Worm (Caenorhabditis elegans) whole organism, L4 larva: ENCODE measurements around the gene pes-9.

Source experiments
- F26F4.8 ChIP-seq: fragments of 200-800 bp; sonication (Bioruptor generic); conservative IDR thresholded peaks from 2 replicates; pipeline ENCODE4 v1.3.6; 2022; ENCODE audit warnings: missing genetic modification characterization, missing compliant biosample characterization
- T26A8.4 ChIP-seq: fragments of 200-800 bp; sonication (Bioruptor generic); IDR thresholded peaks from 2 replicates; pipeline ENCODE4 v1.3.6; 2022; ENCODE audit warnings: missing genetic modification characterization, missing compliant biosample characterization
- Y48G9A.11 ChIP-seq: fragments of 200-800 bp; sonication (Bioruptor generic); IDR thresholded peaks from 2 replicates; pipeline ENCODE4 v1.3.6; 2022; ENCODE audit warnings: missing genetic modification reagents, missing genetic modification characterization, missing compliant biosample characterization
- Y5F2A.4 ChIP-seq: fragments of 200-800 bp; sonication (Bioruptor generic); optimal IDR thresholded peaks from 2 replicates; lab custom pipeline; 2018; ENCODE audit warnings: mild to moderate bottlenecking, missing genetic modification characterization, missing compliant biosample characterization
- ZK337.2 ChIP-seq: fragments of 200-800 bp; sonication (Bioruptor generic); IDR thresholded peaks from 2 replicates; pipeline ENCODE4 v1.3.6; 2022; ENCODE audit warnings: missing genetic modification reagents, missing genetic modification characterization, missing compliant biosample characterization
- ZK546.5 ChIP-seq, 2 experiments: sonication (generic microtip); optimal IDR thresholded peaks; 2 replicates each; lab custom pipeline; 2017; ENCODE audit warnings: missing biosample characterization in 2 of 2, missing genetic modification characterization in 2 of 2
- aly-2 ChIP-seq: sonication (generic microtip); optimal IDR thresholded peaks from 2 replicates; lab custom pipeline; 2018; ENCODE audit warnings: missing biosample characterization, missing genetic modification characterization
- ceh-82 ChIP-seq: sonication (generic microtip); optimal IDR thresholded peaks from 2 replicates; lab custom pipeline; 2017; ENCODE audit warnings: missing biosample characterization, missing genetic modification characterization
- daf-16 ChIP-seq, 3 experiments: sonication (generic microtip); optimal IDR thresholded peaks; 2 replicates each; lab custom pipeline; 2016 to 2017; ENCODE audit warnings: missing genetic modification characterization in 3 of 3, missing genetic modification reagents in 3 of 3, mild to moderate bottlenecking in 2 of 3, missing compliant biosample characterization in 2 of 3, missing biosample characterization in 1 of 3, moderate library complexity in 1 of 3
- dmd-6 ChIP-seq: fragments of 200-800 bp; sonication (Bioruptor generic); IDR thresholded peaks from 2 replicates; pipeline ENCODE4 v1.3.6; 2022; ENCODE audit warnings: missing genetic modification reagents, missing genetic modification characterization, missing compliant biosample characterization
- dmd-9 ChIP-seq: fragments of 200-800 bp; sonication (Bioruptor generic); IDR thresholded peaks from 2 replicates; pipeline ENCODE4 v1.3.6; 2022; ENCODE audit warnings: missing genetic modification reagents, missing genetic modification characterization, missing compliant biosample characterization
- dve-1 ChIP-seq: sonication (generic microtip); optimal IDR thresholded peaks from 2 replicates; lab custom pipeline; 2017; ENCODE audit warnings: antibody characterized with exemption, mild to moderate bottlenecking, missing genetic modification characterization, missing compliant biosample characterization; ENCODE audit not compliant: insufficient read depth
- hlh-11 ChIP-seq: fragments of 200-800 bp; sonication (Bioruptor generic); optimal IDR thresholded peaks from 2 replicates; lab custom pipeline; 2018; ENCODE audit warnings: mild to moderate bottlenecking, missing genetic modification characterization, missing compliant biosample characterization
- hlh-30 ChIP-seq: sonication (generic microtip); optimal IDR thresholded peaks from 2 replicates; lab custom pipeline; 2017; ENCODE audit warnings: antibody characterized with exemption, mild to moderate bottlenecking, missing genetic modification characterization, missing compliant biosample characterization; ENCODE audit not compliant: insufficient read depth
- jun-1 ChIP-seq: fragments of 150-350 bp; optimal IDR thresholded peaks from 2 replicates; lab custom pipeline; 2014; ENCODE audit warnings: missing biosample characterization, missing genetic modification reagents, missing genetic modification characterization
- lim-7 ChIP-seq: fragments of 200-800 bp; sonication (Bioruptor generic); IDR thresholded peaks from 2 replicates; pipeline ENCODE4 v1.3.6; 2022; ENCODE audit warnings: missing genetic modification characterization, missing compliant biosample characterization
- lin-15B ChIP-seq: fragments of 150-350 bp; sonication (generic microtip); optimal IDR thresholded peaks from 3 replicates; lab custom pipeline; 2014; ENCODE audit warnings: missing biosample characterization, missing genetic modification characterization
- lin-29 ChIP-seq: fragments of 200-800 bp; sonication (Bioruptor generic); IDR thresholded peaks from 2 replicates; pipeline ENCODE4 v1.3.6; 2022; ENCODE audit warnings: missing genetic modification reagents, missing genetic modification characterization, missing compliant biosample characterization
- madf-5 ChIP-seq, 2 experiments: fragments of 200-800 bp; sonication (Bioruptor generic); IDR thresholded peaks; 2 replicates each; pipeline ENCODE4 v1.3.6; 2022; ENCODE audit warnings: missing compliant biosample characterization in 2 of 2, missing genetic modification characterization in 2 of 2
- mes-2 ChIP-seq: sonication (generic microtip); optimal IDR thresholded peaks from 2 replicates; lab custom pipeline; 2016; ENCODE audit warnings: missing genotype, mild to moderate bottlenecking, missing genetic modification characterization, missing compliant biosample characterization; ENCODE audit not compliant: poor library complexity, severe bottlenecking
- mxl-2 ChIP-seq: fragments of 200-800 bp; sonication (Bioruptor generic); conservative IDR thresholded peaks from 2 replicates; pipeline ENCODE4 v1.3.6; 2022; ENCODE audit warnings: missing genetic modification reagents, missing genetic modification characterization, missing compliant biosample characterization
- nhr-237 ChIP-seq: sonication (generic microtip); optimal IDR thresholded peaks from 2 replicates; lab custom pipeline; 2017; ENCODE audit warnings: missing biosample characterization, missing genetic modification characterization
- nhr-28 ChIP-seq: fragments of 150-350 bp; optimal IDR thresholded peaks from 2 replicates; lab custom pipeline; 2014; ENCODE audit warnings: missing biosample characterization, missing genetic modification characterization
- nhr-6 ChIP-seq: fragments of 150-350 bp; optimal IDR thresholded peaks from 2 replicates; lab custom pipeline; 2014; ENCODE audit warnings: missing biosample characterization, missing genetic modification characterization
- nhr-77 ChIP-seq: fragments of 150-350 bp; optimal IDR thresholded peaks from 2 replicates; lab custom pipeline; 2014; ENCODE audit warnings: missing biosample characterization, missing genetic modification characterization
- pha-4 ChIP-seq, 2 experiments: fragments of 150-350 bp in 1 of 2; fragments of 200-800 bp in 1 of 2; sonication (Bioruptor generic) in 1 of 2; IDR thresholded peaks in 1 of 2; optimal IDR thresholded peaks in 1 of 2; 2 replicates each; pipeline versions ENCODE4 v1.3.6 to Lab custom; 2014 to 2022; ENCODE audit warnings: missing genetic modification characterization in 2 of 2, missing genetic modification reagents in 2 of 2, missing biosample characterization in 1 of 2, missing compliant biosample characterization in 1 of 2
- php-3 ChIP-seq: fragments of 200-800 bp; sonication (Bioruptor generic); IDR thresholded peaks from 2 replicates; pipeline ENCODE4 v1.3.6; 2022; ENCODE audit warnings: missing genetic modification reagents, missing genetic modification characterization, missing compliant biosample characterization
- pqm-1 ChIP-seq: sonication (generic microtip); optimal IDR thresholded peaks from 2 replicates; lab custom pipeline; 2017; ENCODE audit warnings: missing biosample characterization, missing genetic modification characterization
- rbr-2 ChIP-seq: sonication (generic microtip); optimal IDR thresholded peaks from 2 replicates; lab custom pipeline; 2016; ENCODE audit warnings: missing genotype, missing genetic modification characterization, missing compliant biosample characterization
- spr-1 ChIP-seq: sonication (generic microtip); optimal IDR thresholded peaks from 2 replicates; lab custom pipeline; 2016; ENCODE audit warnings: mild to moderate bottlenecking, missing genetic modification characterization, missing compliant biosample characterization
- tra-1 ChIP-seq: fragments of 200-800 bp; sonication (Bioruptor generic); IDR thresholded peaks from 2 replicates; pipeline ENCODE4 v1.3.6; 2022; ENCODE audit warnings: missing genetic modification reagents, missing genetic modification characterization, missing compliant biosample characterization
- unc-62 ChIP-seq, 3 experiments: fragments of 150-350 bp in 1 of 3; sonication (generic microtip); optimal IDR thresholded peaks in 2 of 3; peaks in 1 of 3; 1 replicate in 1 of 3; 2 replicates in 2 of 3; lab custom pipeline; 2014 to 2017; ENCODE audit warnings: missing biosample characterization in 3 of 3, missing genetic modification characterization in 3 of 3, missing genetic modification reagents in 3 of 3, missing genotype in 1 of 3
- zip-11 ChIP-seq: fragments of 200-800 bp; sonication (Bioruptor generic); IDR thresholded peaks from 2 replicates; pipeline ENCODE4 v1.3.6; 2022; ENCODE audit warnings: missing genetic modification characterization, missing compliant biosample characterization
- ztf-7 ChIP-seq: fragments of 150-350 bp; optimal IDR thresholded peaks from 2 replicates; lab custom pipeline; 2014; ENCODE audit warnings: missing biosample characterization, missing genetic modification characterization

Gene pes-9

DNA sequence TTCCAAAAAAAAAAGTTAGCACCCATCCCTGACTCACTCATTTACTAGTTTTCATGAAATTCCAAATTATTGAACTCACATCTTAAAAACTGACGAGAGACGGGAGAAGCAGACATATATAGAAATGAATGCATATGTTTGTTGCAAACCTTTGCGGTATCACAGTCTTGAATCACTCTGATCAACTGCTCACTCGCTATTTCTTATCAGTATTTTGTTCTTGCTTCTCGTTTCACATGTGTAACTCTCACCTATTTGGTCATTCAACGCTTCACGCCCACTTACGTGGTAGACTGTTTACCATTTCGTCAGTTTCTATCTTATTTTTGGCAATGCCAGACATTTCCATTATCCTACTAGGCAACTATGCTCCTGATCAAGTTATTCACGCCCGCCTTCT is 43.9 kb upstream of the pes-9 start, which contains the start of gene C54G10.1:
Gene C54G10.1, plus strand, starts transcription at position 333 of the 400 bp plus-strand sequence.
- TF ChIP-seq nhr-77 = peak; percentile 48
- no peak for TF ChIP-seq rbr-2 (tag; lab: Kevin White, UChicago)
- TF ChIP-seq hlh-11 (tag; lab: Kevin White, UChicago) = peak; percentile 78
- no peak for TF ChIP-seq daf-16 (GFP tag; optimal IDR thresholded peaks at IDR 0.05; lab: Kevin White, UChicago)
- TF ChIP-seq daf-16 (tag; optimal IDR thresholded peaks at IDR 0.05; lab: Kevin White, UChicago) = peak; percentile 90
- peak; percentile 47 for TF ChIP-seq dve-1 (tag; lab: Kevin White, UChicago)
- TF ChIP-seq nhr-6 (tag; lab: Kevin White, UChicago) = peak; percentile 38
- TF ChIP-seq pqm-1 (tag; lab: Kevin White, UChicago) = peak; percentile 65
- peak; percentile 6 for TF ChIP-seq mes-2 (tag; lab: Kevin White, UChicago)
- no peak for TF ChIP-seq php-3
- peak; percentile 34 for TF ChIP-seq hlh-30
- peak in 1 of 2 experiments; percentile 33 for TF ChIP-seq unc-62 (GFP tag; optimal IDR thresholded peaks at IDR 0.05 in 1 of 2; lab: Kevin White, UChicago)
- TF ChIP-seq unc-62 (tag; optimal IDR thresholded peaks at IDR 0.05; lab: Kevin White, UChicago) = no peak
- TF ChIP-seq ceh-82 (tag; lab: Kevin White, UChicago) = no peak
- no peak for TF ChIP-seq ZK337.2
- peak; percentile 75 for TF ChIP-seq nhr-28 (tag; lab: Kevin White, UChicago)
- TF ChIP-seq dmd-6 (GFP tag; lab: Robert Waterston, UW) = peak; percentile 66
- TF ChIP-seq, all 104 proteins: peak for 11

ce11 chrV:14640071-14640470 is 43.2 kb upstream of the pes-9 start, which contains the start of gene F43D2.7:
TSS of gene F43D2.7 (minus strand) at chrV:14640171.
- TF ChIP-seq dmd-9 (GFP tag; lab: Robert Waterston, UW) (no peak), ztf-7 (tag; lab: Kevin White, UChicago) (no peak), spr-1 (no peak), madf-5 (GFP tag; IDR thresholded peaks at IDR 0.05; lab: Robert Waterston, UW) (no peak), mes-2 (tag; lab: Kevin White, UChicago) (no peak), nhr-237 (tag; lab: Kevin White, UChicago) (no peak), Y5F2A.4 (GFP tag; lab: Kevin White, UChicago) (no peak), tra-1 (GFP tag; lab: Robert Waterston, UW) (no peak), lin-15B (tag; lab: Kevin White, UChicago) (no peak), aly-2 (tag; lab: Kevin White, UChicago) (no peak), T26A8.4 (GFP tag; lab: Robert Waterston, UW) (no peak)

DNA sequence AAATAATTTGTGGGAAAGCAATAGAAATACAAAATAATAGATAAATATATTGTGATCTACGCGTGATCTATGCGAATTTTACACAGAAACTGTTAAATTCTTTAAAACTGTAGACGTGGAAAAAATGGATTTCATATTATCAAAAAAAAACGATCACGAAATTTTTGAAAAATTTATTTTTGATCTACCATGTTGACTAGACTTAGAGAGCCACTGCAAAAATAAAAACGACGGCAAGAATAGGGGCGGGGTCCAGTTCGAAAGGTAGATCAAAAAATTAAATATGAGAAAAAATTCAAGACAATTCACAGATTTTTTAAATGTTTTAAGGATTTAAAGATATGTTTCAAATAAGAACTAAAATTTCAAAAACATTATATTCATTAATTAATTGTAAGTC is 41.2 kb upstream of the pes-9 start:
- TF ChIP-seq mxl-2 (GFP tag; lab: Robert Waterston, UW) (no peak), hlh-30 (no peak), ZK546.5 (tag; optimal IDR thresholded peaks at IDR 0.05; lab: Kevin White, UChicago) (no peak), jun-1 (tag; lab: Kevin White, UChicago) (no peak), zip-11 (GFP tag; lab: Robert Waterston, UW) (no peak), lin-29 (GFP tag; lab: Robert Waterston, UW) (no peak), pha-4 (GFP tag; IDR thresholded peaks at IDR 0.05; lab: Robert Waterston, UW) (no peak), pha-4 (tag; optimal IDR thresholded peaks at IDR 0.05; lab: Kevin White, UChicago) (no peak), lim-7 (no peak), F26F4.8 (GFP tag; lab: Robert Waterston, UW) (no peak), Y48G9A.11 (GFP tag; lab: Robert Waterston, UW) (no peak), daf-16 (GFP tag; optimal IDR thresholded peaks at IDR 0.05; lab: Kevin White, UChicago) (no peak), daf-16 (tag; optimal IDR thresholded peaks at IDR 0.05; lab: Kevin White, UChicago) (no peak), dve-1 (tag; lab: Kevin White, UChicago) (no peak), tra-1 (GFP tag; lab: Robert Waterston, UW) (no peak)
